Worm (Caenorhabditis elegans): ENCODE results near the gene rsef-1.

The rsef-1 gene

ce11 chrX:3102165-3102564 is 43.0 kb upstream of the rsef-1 start, which contains the start of gene ztf-13:
TSS of gene ztf-13 (minus strand) at chrX:3102175.
- no peak for TF ChIP-seq flh-1 (GFP tag; optimal IDR thresholded peaks at IDR 0.05)
- no peak for TF ChIP-seq mab-5 (tag; optimal IDR thresholded peaks at IDR 0.05)
- TF ChIP-seq blmp-1 (tag; optimal IDR thresholded peaks at IDR 0.05): no peak
- no peak for TF ChIP-seq ztf-11 (tag; optimal IDR thresholded peaks at IDR 0.05)
- no peak for TF ChIP-seq unc-39 (tag; optimal IDR thresholded peaks at IDR 0.05)
- no peak for TF ChIP-seq hlh-1 (tag; optimal IDR thresholded peaks at IDR 0.05)
- no peak for TF ChIP-seq elt-3 (tag; optimal IDR thresholded peaks at IDR 0.05)
- TF ChIP-seq M03D4.4 (tag; optimal IDR thresholded peaks at IDR 0.05): no peak

DNA sequence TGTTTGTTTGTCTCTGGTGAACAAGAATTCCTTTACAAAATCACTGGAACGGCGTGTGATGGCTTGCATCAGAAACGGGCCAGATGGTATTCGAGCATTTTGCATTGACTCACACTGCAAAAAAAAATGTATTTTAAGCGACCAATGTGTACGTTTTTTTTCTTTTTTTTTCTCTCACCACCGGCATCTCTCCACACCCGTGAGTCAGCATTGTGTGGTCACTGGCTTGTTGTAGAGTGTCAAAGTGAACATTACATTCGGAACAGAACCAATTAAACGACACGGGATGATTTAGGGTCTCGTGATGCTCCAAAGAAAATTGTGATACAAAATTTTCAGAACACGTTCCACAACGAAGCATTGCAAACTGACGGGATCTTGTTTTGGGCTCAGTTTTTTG is 42.4 kb upstream of the rsef-1 start:
- no peak for TF ChIP-seq nhr-2 (tag; optimal IDR thresholded peaks at IDR 0.05)
- TF ChIP-seq nhr-237 (tag; optimal IDR thresholded peaks at IDR 0.05): no peak
- no peak for TF ChIP-seq bed-3 (GFP tag; optimal IDR thresholded peaks at IDR 0.05)
- TF ChIP-seq ceh-83 (GFP tag; optimal IDR thresholded peaks at IDR 0.05): no peak
- TF ChIP-seq nhr-28 (tag; optimal IDR thresholded peaks at IDR 0.05): no peak
- no peak for TF ChIP-seq M03D4.4 (tag; optimal IDR thresholded peaks at IDR 0.05)
- TF ChIP-seq mep-1 (tag; optimal IDR thresholded peaks at IDR 0.05): no peak
- no peak for TF ChIP-seq unc-120 (tag; optimal IDR thresholded peaks at IDR 0.05; ENCODE audit: poor library complexity, severe bottlenecking)
- TF ChIP-seq unc-62 (GFP tag; optimal IDR thresholded peaks at IDR 0.05): no peak
- TF ChIP-seq sem-2 (GFP tag; optimal IDR thresholded peaks at IDR 0.05): no peak
- TF ChIP-seq nhr-12 (tag; optimal IDR thresholded peaks at IDR 0.05): no peak
- no peak for TF ChIP-seq elt-1 (tag; optimal IDR thresholded peaks at IDR 0.05; ENCODE audit: borderline replicate concordance, insufficient read depth)
- TF ChIP-seq ces-1 (GFP tag; optimal IDR thresholded peaks at IDR 0.05): no peak
- no peak for TF ChIP-seq hlh-1 (tag; optimal IDR thresholded peaks at IDR 0.05)

ce11 chrX:3099832-3100231 is 40.6 kb upstream of the rsef-1 start, which contains the start of gene sec-3:
TSS of gene sec-3 (minus strand) at chrX:3099852.
- TF ChIP-seq lin-13 (tag; optimal IDR thresholded peaks at IDR 0.05) (peak; percentile 88), elt-1 (tag; optimal IDR thresholded peaks at IDR 0.05; ENCODE audit: borderline replicate concordance, insufficient read depth) (no peak), blmp-1 (tag; optimal IDR thresholded peaks at IDR 0.05) (no peak), drap-1 (GFP tag; optimal IDR thresholded peaks at IDR 0.05) (peak; percentile 70), mls-2 (tag; optimal IDR thresholded peaks at IDR 0.05) (peak; percentile 79), sptf-1 (tag; optimal IDR thresholded peaks at IDR 0.05) (peak; percentile 82), tbx-8 (GFP tag; optimal IDR thresholded peaks at IDR 0.05) (peak; percentile 20), ceh-43 (GFP tag; optimal IDR thresholded peaks at IDR 0.05) (peak; percentile 59), nhr-28 (tag; optimal IDR thresholded peaks at IDR 0.05) (no peak), ceh-39 (tag; optimal IDR thresholded peaks at IDR 0.05) (no peak), elt-3 (tag; optimal IDR thresholded peaks at IDR 0.05) (peak; percentile 10), ces-1 (GFP tag; optimal IDR thresholded peaks at IDR 0.05) (peak; percentile 72), unc-120 (tag; optimal IDR thresholded peaks at IDR 0.05; ENCODE audit: poor library complexity, severe bottlenecking) (peak; percentile 34), sem-2 (GFP tag; optimal IDR thresholded peaks at IDR 0.05) (no peak), mep-1 (tag; optimal IDR thresholded peaks at IDR 0.05) (peak; percentile 90), ztf-11 (tag; optimal IDR thresholded peaks at IDR 0.05) (peak; percentile 9), mab-5 (tag; optimal IDR thresholded peaks at IDR 0.05) (peak; percentile 28), unc-62 (GFP tag; optimal IDR thresholded peaks at IDR 0.05) (peak; percentile 14), nhr-237 (tag; optimal IDR thresholded peaks at IDR 0.05) (peak; percentile 65), lsy-2 (tag; optimal IDR thresholded peaks at IDR 0.05) (peak; percentile 73), M03D4.4 (tag; optimal IDR thresholded peaks at IDR 0.05) (peak; percentile 67), ham-2 (GFP tag; optimal IDR thresholded peaks at IDR 0.05) (peak; percentile 27), pha-4 (tag; optimal IDR thresholded peaks at IDR 0.05) (peak; percentile 72), cnd-1 (tag; optimal IDR thresholded peaks at IDR 0.05) (peak; percentile 72), lin-32 (GFP tag; optimal IDR thresholded peaks at IDR 0.05) (no peak), ceh-83 (GFP tag; optimal IDR thresholded peaks at IDR 0.05) (peak; percentile 57), hlh-1 (tag; optimal IDR thresholded peaks at IDR 0.05) (peak; percentile 77)

- TF ChIP-seq blmp-1 (tag; optimal IDR thresholded peaks at IDR 0.05) (peak; percentile 51), lsy-2 (tag; optimal IDR thresholded peaks at IDR 0.05) (no peak), unc-120 (tag; optimal IDR thresholded peaks at IDR 0.05; ENCODE audit: poor library complexity, severe bottlenecking) (no peak), sem-2 (GFP tag; optimal IDR thresholded peaks at IDR 0.05) (no peak), nhr-2 (tag; optimal IDR thresholded peaks at IDR 0.05) (no peak), ceh-83 (GFP tag; optimal IDR thresholded peaks at IDR 0.05) (no peak), elt-1 (tag; optimal IDR thresholded peaks at IDR 0.05; ENCODE audit: borderline replicate concordance, insufficient read depth) (peak; percentile 64), ham-2 (GFP tag; optimal IDR thresholded peaks at IDR 0.05) (peak; percentile 78)
Measured at ce11 chrX:3094304-3094703, 35.1 kb upstream of the rsef-1 start, which contains the start of gene wrt-2. TSS of gene wrt-2 (minus strand) at chrX:3094349.

All from whole organism, mixed stage, embryonic.